Fruit fly (Drosophila melanogaster): Measurements from ENCODE around the gene CG31752.

- TF ChIP-seq EcR (GFP tag; optimal IDR thresholded peaks at IDR 0.05) (no peak), Dll (optimal IDR thresholded peaks at IDR 0.05) (no peak), psq (optimal IDR thresholded peaks at IDR 0.05) (no peak), usp (GFP tag; optimal IDR thresholded peaks at IDR 0.05) (no peak)
These were observed 48.3 kb downstream of the CG31752 start, which contains the start of gene ham for dm6 chr2L:18792806-18793205.

All from whole organism.